Worm (Caenorhabditis elegans) whole organism, L1 larva: Measurements from ENCODE around the gene W02F12.8.

Experiments
- Y116A8C.19 ChIP-seq: sonication (generic microtip); optimal IDR thresholded peaks from 2 replicates; lab custom pipeline; 2016; ENCODE audit warnings: missing compliant biosample characterization, missing genetic modification characterization, borderline replicate concordance
- ama-1 ChIP-seq: fragments of 150-350 bp; optimal IDR thresholded peaks from 2 replicates; lab custom pipeline; 2014
- irx-1 ChIP-seq: sonication (generic microtip); optimal IDR thresholded peaks from 2 replicates; lab custom pipeline; 2016; ENCODE audit warnings: missing genetic modification characterization, missing compliant biosample characterization
- jun-1 ChIP-seq: fragments of 150-350 bp; optimal IDR thresholded peaks from 2 replicates; lab custom pipeline; 2014; ENCODE audit warnings: missing biosample characterization, missing genetic modification reagents, missing genetic modification characterization
- lin-15B ChIP-seq: fragments of 150-350 bp; sonication (generic microtip); optimal IDR thresholded peaks from 3 replicates; lab custom pipeline; 2014; ENCODE audit warnings: missing biosample characterization, missing genetic modification characterization
- lin-39 ChIP-seq: fragments of 150-350 bp; optimal IDR thresholded peaks from 2 replicates; lab custom pipeline; 2014; ENCODE audit warnings: missing biosample characterization, missing genetic modification reagents, missing genetic modification characterization
- nhr-12 ChIP-seq: sonication (generic microtip); optimal IDR thresholded peaks from 2 replicates; lab custom pipeline; 2017; ENCODE audit warnings: missing biosample characterization, missing genetic modification characterization
- nhr-28 ChIP-seq: fragments of 150-350 bp; optimal IDR thresholded peaks from 2 replicates; lab custom pipeline; 2014; ENCODE audit warnings: missing biosample characterization, missing genetic modification characterization
- rnt-1 ChIP-seq: sonication (generic microtip); optimal IDR thresholded peaks from 2 replicates; lab custom pipeline; 2016; ENCODE audit warnings: mild to moderate bottlenecking, missing genetic modification characterization, moderate library complexity, missing compliant biosample characterization
- sox-4 ChIP-seq: sonication (generic microtip); optimal IDR thresholded peaks from 2 replicates; lab custom pipeline; 2016; ENCODE audit warnings: missing genetic modification characterization, missing compliant biosample characterization
- unc-62 ChIP-seq: fragments of 150-350 bp; optimal IDR thresholded peaks from 2 replicates; lab custom pipeline; 2014; ENCODE audit warnings: missing biosample characterization, missing genetic modification reagents, missing genetic modification characterization
- unc-86 ChIP-seq: sonication (generic microtip); optimal IDR thresholded peaks from 2 replicates; lab custom pipeline; 2016; ENCODE audit warnings: missing genetic modification characterization, missing compliant biosample characterization
- ztf-4 ChIP-seq: fragments of 150-350 bp; optimal IDR thresholded peaks from 2 replicates; lab custom pipeline; 2014; ENCODE audit warnings: missing biosample characterization, missing genetic modification characterization

- no peak for TF ChIP-seq ama-1
- no peak for TF ChIP-seq lin-39 (tag; lab: Kevin White, UChicago)
- TF ChIP-seq Y116A8C.19 (tag; lab: Kevin White, UChicago): no peak
- no peak for TF ChIP-seq irx-1 (tag; lab: Kevin White, UChicago)
- TF ChIP-seq ztf-4: no peak
- TF ChIP-seq unc-62 (GFP tag; lab: Kevin White, UChicago): no peak
- no peak for TF ChIP-seq nhr-12 (tag; lab: Kevin White, UChicago)
- no peak for TF ChIP-seq rnt-1 (tag; lab: Kevin White, UChicago)
- no peak for TF ChIP-seq jun-1 (tag; lab: Kevin White, UChicago)
- TF ChIP-seq lin-15B: no peak
- no peak for TF ChIP-seq unc-86
- TF ChIP-seq nhr-28 (tag; lab: Kevin White, UChicago): no peak
- TF ChIP-seq sox-4 (tag; lab: Kevin White, UChicago): no peak
Observed at ce11 chrV:6650508-6650907, 44.1 kb downstream of the W02F12.8 start.
